Fruit fly (Drosophila melanogaster) whole organism, prepupa: Measurements from ENCODE around the gene TwdlN.

ENCODE experiments used
- CG10631 ChIP-seq: fragments of 200-800 bp; sonication (Bioruptor generic); optimal IDR thresholded peaks from 2 replicates; lab custom pipeline; 2016; ENCODE audit warnings: missing biosample characterization, missing genetic modification characterization
- CG10669 ChIP-seq: fragments of 200-800 bp; sonication (Bioruptor generic); optimal IDR thresholded peaks from 3 replicates; lab custom pipeline; 2018; ENCODE audit warnings: missing biosample characterization, mild to moderate bottlenecking, missing genetic modification characterization, moderate library complexity
- CG11762 ChIP-seq: fragments of 200-800 bp; sonication (Bioruptor generic); optimal IDR thresholded peaks from 3 replicates; lab custom pipeline; 2016; ENCODE audit warnings: missing biosample characterization, missing genetic modification characterization; ENCODE audit not compliant: insufficient read depth
- CG31627 ChIP-seq: fragments of 200-800 bp; sonication (Bioruptor generic); optimal IDR thresholded peaks from 3 replicates; lab custom pipeline; 2016; ENCODE audit warnings: missing biosample characterization, missing genetic modification characterization
- Sox14 ChIP-seq: fragments of 200-800 bp; sonication (Bioruptor generic); optimal IDR thresholded peaks from 3 replicates; lab custom pipeline; 2016; ENCODE audit warnings: missing biosample characterization, missing genetic modification characterization
- acj6 ChIP-seq: fragments of 200-800 bp; sonication (Bioruptor generic); optimal IDR thresholded peaks from 3 replicates; lab custom pipeline; 2016; ENCODE audit warnings: missing biosample characterization, missing genetic modification characterization
- eg ChIP-seq: fragments of 200-800 bp; sonication (Bioruptor generic); IDR thresholded peaks from 3 replicates; pipeline ENCODE4 v1.3.6; 2022; ENCODE audit warnings: missing biosample characterization, missing genetic modification characterization
- ss ChIP-seq, 2 experiments: fragments of 200-800 bp; sonication (Bioruptor generic); optimal IDR thresholded peaks; 2 replicates in 1 of 2; 3 replicates in 1 of 2; lab custom pipeline; 2017 to 2018; ENCODE audit warnings: mild to moderate bottlenecking in 2 of 2, missing biosample characterization in 2 of 2, missing genetic modification characterization in 2 of 2, moderate library complexity in 1 of 2
- vri ChIP-seq: fragments of 200-800 bp; sonication (Bioruptor generic); optimal IDR thresholded peaks from 3 replicates; lab custom pipeline; 2016; ENCODE audit warnings: missing biosample characterization, mild to moderate bottlenecking, missing genetic modification characterization

DNA sequence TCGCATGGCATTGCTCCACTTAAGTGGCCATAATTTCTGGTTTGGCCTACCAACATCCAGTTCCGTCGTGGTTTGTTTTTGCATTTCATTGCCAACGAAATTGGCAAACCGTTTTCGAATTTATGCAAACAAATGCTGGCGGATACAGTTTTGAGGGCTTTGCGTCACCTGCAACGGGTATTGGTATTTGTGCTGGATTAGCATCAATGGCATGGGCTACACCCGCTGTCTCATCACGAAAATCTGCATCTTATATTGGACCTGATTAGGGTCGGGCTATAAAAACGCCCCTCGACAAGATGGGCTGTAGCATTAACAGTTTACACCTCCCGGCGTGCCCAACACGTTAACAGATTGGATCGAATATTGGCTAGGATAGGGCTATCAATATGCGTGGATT is 24.5 kb downstream of the TwdlN start, which contains the start of gene Tb:
- TF ChIP-seq Sox14 (GFP tag; lab: Kevin White, UChicago) = no peak
- no peak for TF ChIP-seq ss (GFP tag; optimal IDR thresholded peaks at IDR 0.05; lab: Kevin White, UChicago)
- no peak for TF ChIP-seq acj6 (GFP tag; lab: Kevin White, UChicago)
- no peak for TF ChIP-seq CG10669
- TF ChIP-seq vri (GFP tag; lab: Kevin White, UChicago) = no peak
- TF ChIP-seq eg (GFP tag; lab: Robert Waterston, UW) = no peak
- no peak for TF ChIP-seq CG31627 (GFP tag; lab: Kevin White, UChicago)
- no peak for TF ChIP-seq CG10631
- no peak for TF ChIP-seq CG11762 (GFP tag; lab: Kevin White, UChicago)
